Worm (Caenorhabditis elegans): ENCODE results near the gene ndus-8.

The ndus-8 gene

DNA sequence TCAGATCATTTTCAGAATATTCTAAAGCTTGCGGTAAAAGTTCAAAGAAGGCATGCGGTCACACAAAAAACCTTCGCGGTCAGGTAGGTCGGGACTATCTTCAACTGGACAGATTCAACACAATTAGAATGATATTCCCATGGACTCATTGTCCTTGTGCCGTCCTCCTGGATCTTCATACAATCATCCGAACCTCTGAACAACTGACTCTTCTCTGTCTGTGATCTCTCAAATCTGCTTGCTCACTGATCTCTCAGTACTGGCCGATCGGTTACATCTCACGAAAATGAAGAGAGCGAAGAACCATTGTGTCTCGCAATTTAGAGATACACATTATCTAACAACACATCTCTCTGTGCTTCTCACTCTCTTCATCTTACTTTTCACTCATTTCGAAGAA is 18.5 kb downstream of the ndus-8 start:
- no peak for TF ChIP-seq bed-2 (GFP tag; IDR thresholded peaks at IDR 0.05)
- no peak for TF ChIP-seq F55B11.4 (tag; optimal IDR thresholded peaks at IDR 0.05; ENCODE audit: borderline replicate concordance, insufficient read depth)

DNA sequence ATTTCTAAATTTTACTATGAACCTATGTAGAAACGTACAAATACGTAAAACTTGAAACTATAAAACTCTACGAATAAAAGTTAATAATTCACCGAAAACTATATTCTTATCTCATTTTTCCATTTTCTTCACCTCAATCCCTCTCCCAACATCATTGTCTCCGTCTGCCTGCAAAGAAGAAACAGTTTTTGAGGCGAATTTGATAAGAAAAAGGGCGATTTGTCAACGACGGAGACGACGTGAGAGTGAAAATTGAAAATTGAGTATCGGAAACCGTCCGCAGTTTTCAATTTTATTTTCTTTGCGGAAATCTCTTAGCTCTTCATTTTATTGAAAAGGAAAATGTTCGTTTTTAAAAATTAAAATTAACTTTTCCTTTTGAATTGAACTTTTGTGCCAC is 22.0 kb downstream of the ndus-8 start:
- no peak for TF ChIP-seq ceh-40 (GFP tag; IDR thresholded peaks at IDR 0.05)
- TF ChIP-seq nhr-80 (tag; optimal IDR thresholded peaks at IDR 0.05) = peak; percentile 50

DNA sequence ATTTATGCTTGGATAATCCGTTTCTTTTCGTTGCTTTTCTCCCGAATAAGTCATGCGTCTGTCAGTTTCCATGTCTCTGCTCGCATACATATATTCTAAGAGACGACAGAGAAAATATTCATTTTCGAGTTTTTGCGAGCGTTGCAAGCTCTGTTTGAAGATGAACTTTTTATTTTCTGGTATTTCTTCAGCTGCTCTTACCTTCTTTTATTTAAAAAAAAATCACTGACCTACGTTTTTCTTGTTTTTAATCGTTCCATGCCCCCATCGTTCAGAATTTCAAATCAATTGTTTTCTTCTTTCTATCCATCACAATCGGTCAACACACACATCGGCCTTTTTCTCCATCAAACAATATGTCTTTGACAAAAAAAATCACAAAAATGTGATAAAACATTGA is 23.5 kb downstream of the ndus-8 start:
- TF ChIP-seq Y56A3A.18 (GFP tag; IDR thresholded peaks at IDR 0.05) (no peak), egl-44 (GFP tag; IDR thresholded peaks at IDR 0.05) (no peak), madf-3 (GFP tag; IDR thresholded peaks at IDR 0.05) (peak; percentile 42; the same call in 1 of the 2 replicates), Y53G8AR.9 (GFP tag; conservative IDR thresholded peaks at IDR 0.05) (no peak), repo-1 (tag; optimal IDR thresholded peaks at IDR 0.05) (no peak), egl-18 (GFP tag; IDR thresholded peaks at IDR 0.05) (no peak), cebp-1 (GFP tag; IDR thresholded peaks at IDR 0.05) (no peak), cebp-1 (tag; optimal IDR thresholded peaks at IDR 0.05) (no peak), madf-8 (GFP tag; conservative IDR thresholded peaks at IDR 0.05) (no peak), F10E7.11 (tag; optimal IDR thresholded peaks at IDR 0.05) (no peak), mcd-1 (GFP tag; IDR thresholded peaks at IDR 0.05) (0 out of 2 replicates have a peak, but pooled peaks have one; percentile 6), die-1 (tag; optimal IDR thresholded peaks at IDR 0.05) (no peak), hlh-26 (GFP tag; conservative IDR thresholded peaks at IDR 0.05) (no peak)

DNA sequence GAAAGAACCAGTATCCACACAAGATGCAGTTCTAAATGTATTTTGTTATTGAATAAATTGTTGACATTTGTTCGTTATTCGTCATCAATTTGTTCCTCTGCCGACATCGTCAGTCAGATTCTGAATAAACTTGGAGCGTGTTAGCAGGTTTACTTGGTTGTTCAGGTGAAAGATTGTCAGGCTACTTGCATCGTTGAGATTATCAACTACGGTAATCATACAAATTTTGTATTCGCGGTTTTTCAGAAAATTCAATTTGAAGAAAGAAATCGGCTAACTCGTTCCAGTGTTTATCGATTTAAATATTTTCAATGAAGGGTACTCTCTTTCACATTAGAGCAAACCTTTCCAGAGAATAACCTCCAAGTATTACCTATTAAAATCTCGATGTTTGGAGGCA is 24.3 kb downstream of the ndus-8 start, which contains the start of gene R151.2:
Gene R151.2, plus strand, starts transcription at position 247 of the 400 bp plus-strand sequence.
- TF ChIP-seq lin-26 (GFP tag; IDR thresholded peaks at IDR 0.05) (0 out of 2 replicates have a peak, but pooled peaks have one; percentile 39), F49E8.2 (tag; optimal IDR thresholded peaks at IDR 0.05; ENCODE audit: insufficient read depth) (peak; percentile 57), nfya-2 (GFP tag; IDR thresholded peaks at IDR 0.05) (no peak), die-1 (tag; optimal IDR thresholded peaks at IDR 0.05) (no peak), hrde-1 (tag; optimal IDR thresholded peaks at IDR 0.05; ENCODE audit: borderline replicate concordance) (peak; percentile 77), F23B12.7 (tag; optimal IDR thresholded peaks at IDR 0.05; ENCODE audit: insufficient read depth) (no peak), bed-1 (GFP tag; IDR thresholded peaks at IDR 0.05) (no peak), madf-10 (tag; optimal IDR thresholded peaks at IDR 0.05) (no peak), nfya-1 (tag; optimal IDR thresholded peaks at IDR 0.05; ENCODE audit: borderline replicate concordance, insufficient read depth) (no peak), unc-62 (GFP tag; optimal IDR thresholded peaks at IDR 0.05) (no peak), snpc-3.4 (tag; optimal IDR thresholded peaks at IDR 0.05) (peak; percentile 37), egl-18 (GFP tag; IDR thresholded peaks at IDR 0.05) (no peak), ceh-40 (GFP tag; IDR thresholded peaks at IDR 0.05) (no peak), Y53G8AR.9 (GFP tag; conservative IDR thresholded peaks at IDR 0.05) (0 out of 2 replicates have a peak, but pooled peaks have one; percentile 26), ztf-3 (GFP tag; optimal IDR thresholded peaks at IDR 0.05) (no peak), F57A8.1 (GFP tag; optimal IDR thresholded peaks at IDR 0.05) (peak; percentile 6), hmg-20 (GFP tag; IDR thresholded peaks at IDR 0.05) (no peak), lsy-27 (tag; optimal IDR thresholded peaks at IDR 0.05; ENCODE audit: borderline replicate concordance, insufficient read depth) (no peak), dox-1 (GFP tag; IDR thresholded peaks at IDR 0.05) (0 out of 2 replicates have a peak, but pooled peaks have one; percentile 12), F55B11.4 (tag; optimal IDR thresholded peaks at IDR 0.05; ENCODE audit: borderline replicate concordance, insufficient read depth) (no peak), ekl-4 (GFP tag; IDR thresholded peaks at IDR 0.05) (peak; percentile 45; the same call in 1 of the 2 replicates), attf-6 (GFP tag; IDR thresholded peaks at IDR 0.05) (peak; percentile 60), lag-1 (GFP tag; IDR thresholded peaks at IDR 0.05) (no peak), lsl-1 (GFP tag; optimal IDR thresholded peaks at IDR 0.05) (peak; percentile 42), madf-6 (GFP tag; IDR thresholded peaks at IDR 0.05) (0 out of 2 replicates have a peak, but pooled peaks have one; percentile 28), ama-1 (optimal IDR thresholded peaks at IDR 0.05) (no peak), ama-1 (GFP tag; optimal IDR thresholded peaks at IDR 0.05) (peak in 1 of 2 experiments; percentile 61), hmg-1.2 (GFP tag; IDR thresholded peaks at IDR 0.05) (peak; percentile 24; the same call in 1 of the 2 replicates), T07F8.4 (tag; optimal IDR thresholded peaks at IDR 0.05) (no peak), F10E7.11 (tag; optimal IDR thresholded peaks at IDR 0.05) (no peak), rec-8 (tag; optimal IDR thresholded peaks at IDR 0.05) (peak in 1 of 2 experiments; percentile 4)

All from whole organism, young adult.